Worm (Caenorhabditis elegans) whole organism, dauer: ENCODE data around the gene anat-1.
"Not testable (repeated sequence)": the region's sequence is repeated elsewhere in the genome, so short reads cannot be mapped to it uniquely, and the experiment has no call there.

ENCODE experiments used
- unc-62 ChIP-seq: sonication (generic microtip); optimal IDR thresholded peaks from 2 replicates; lab custom pipeline; 2017; ENCODE audit warnings: missing biosample characterization, missing genetic modification reagents, missing genetic modification characterization

The anat-1 gene

ce11 chrIV:6822406-6822805 lies 51.8 kb downstream of the anat-1 start, which contains the start of gene C17H12.6:
Gene C17H12.6 (minus strand): TSS chrIV:6822506.
- no peak for TF ChIP-seq unc-62 (GFP tag; lab: Kevin White, UChicago)

DNA sequence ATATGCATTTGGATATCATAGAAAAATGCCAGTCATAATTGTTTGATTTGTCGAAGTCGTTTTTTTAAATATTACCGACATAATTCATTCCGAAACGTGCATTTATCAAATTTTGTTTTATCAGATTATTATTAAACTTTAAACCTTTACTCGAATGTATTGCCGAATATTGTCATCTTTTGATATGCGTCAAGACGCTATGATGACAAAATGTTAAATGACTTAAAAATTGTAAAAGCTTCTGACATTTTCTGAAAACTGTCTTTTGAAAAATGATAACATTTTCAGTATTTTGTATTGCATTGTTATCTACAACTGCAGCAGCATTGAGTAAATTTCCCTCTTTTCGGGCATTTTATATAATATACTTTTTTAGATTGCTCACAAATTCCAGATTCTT lies 54.0 kb downstream of the anat-1 start, which contains the start of gene H20E11.3:
Gene H20E11.3 (plus strand): TSS at position 195 of the 400 bp plus-strand sequence.
- TF ChIP-seq unc-62 (GFP tag; lab: Kevin White, UChicago) = no peak

ce11 chrIV:6827477-6827876 lies 56.8 kb downstream of the anat-1 start, which contains the start of gene H20E11.2:
Gene H20E11.2 (plus strand): TSS chrIV:6827777.
- TF ChIP-seq unc-62 (GFP tag; lab: Kevin White, UChicago) = not testable (repeated sequence)
